Worm (Caenorhabditis elegans): ENCODE results near the gene dsl-2.

dsl-2 gene

DNA sequence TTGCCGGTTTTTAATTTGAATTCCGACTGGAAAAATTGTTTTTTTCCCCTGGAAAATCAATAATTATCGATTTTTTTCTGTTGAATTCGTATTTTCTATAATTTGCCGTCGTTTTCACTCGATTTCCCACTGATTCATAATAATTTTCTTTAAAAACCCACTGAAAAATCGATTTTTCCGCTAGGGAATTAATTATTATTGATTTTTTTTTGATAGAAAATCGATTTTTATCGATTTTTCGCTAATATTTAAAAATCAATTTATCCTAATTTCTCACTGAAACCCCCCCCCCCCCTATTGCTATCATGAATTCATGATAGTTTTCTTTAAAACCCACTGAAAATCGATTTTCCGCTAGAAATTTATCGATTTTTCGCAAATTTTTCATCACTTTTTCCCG lies 28.2 kb downstream of the dsl-2 start:
- TF ChIP-seq W03F9.2 (tag; optimal IDR thresholded peaks at IDR 0.05) (no peak), dao-5 (tag; optimal IDR thresholded peaks at IDR 0.05) (no peak), him-1 (tag; optimal IDR thresholded peaks at IDR 0.05) (no peak)

DNA sequence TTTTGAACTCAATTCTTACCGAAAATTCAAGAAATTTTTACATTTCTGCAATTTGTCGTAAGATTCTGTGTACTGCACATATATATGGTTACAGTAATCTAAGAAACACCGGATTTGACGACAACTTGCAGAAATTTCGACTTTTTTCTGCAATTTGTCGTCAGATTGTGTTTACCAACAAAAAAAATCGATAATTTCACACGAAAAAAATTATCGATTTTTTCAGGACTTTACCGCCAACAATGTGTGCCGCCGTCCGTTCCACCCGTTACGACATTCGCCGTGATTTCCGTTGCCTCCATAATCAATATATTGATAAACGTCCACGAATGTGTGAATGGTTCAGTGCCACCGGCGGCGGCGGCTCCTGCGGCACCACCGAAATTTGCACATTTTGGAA lies 30.4 kb downstream of the dsl-2 start:
- TF ChIP-seq him-1 (tag; optimal IDR thresholded peaks at IDR 0.05): no peak
- no peak for TF ChIP-seq dao-5 (tag; optimal IDR thresholded peaks at IDR 0.05)
- TF ChIP-seq W03F9.2 (tag; optimal IDR thresholded peaks at IDR 0.05): no peak

DNA sequence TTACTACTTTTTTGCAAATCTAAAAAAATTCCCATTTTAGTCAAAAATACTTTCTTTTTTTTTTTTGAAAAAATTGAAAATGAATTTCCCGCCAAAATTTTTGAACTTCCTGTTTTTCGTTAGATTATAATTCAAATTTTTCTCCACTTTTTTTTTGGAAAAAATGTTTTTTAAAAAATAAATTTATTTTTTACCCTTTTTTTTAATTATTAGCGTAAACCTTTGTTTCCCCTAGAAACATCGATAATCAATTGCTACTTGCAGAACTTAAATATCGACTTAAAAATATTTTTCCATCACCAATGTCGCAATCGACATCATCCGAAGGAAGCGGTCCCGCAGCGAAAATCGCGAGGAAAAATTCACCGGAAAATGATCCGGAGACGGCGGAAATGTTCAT lies 34.4 kb downstream of the dsl-2 start, which contains the start of gene cec-2:
Gene cec-2, plus strand, starts transcription at position 301 of the 400 bp plus-strand sequence.
- TF ChIP-seq him-1 (tag; optimal IDR thresholded peaks at IDR 0.05) (no peak), dao-5 (tag; optimal IDR thresholded peaks at IDR 0.05) (no peak), W03F9.2 (tag; optimal IDR thresholded peaks at IDR 0.05) (no peak)

DNA sequence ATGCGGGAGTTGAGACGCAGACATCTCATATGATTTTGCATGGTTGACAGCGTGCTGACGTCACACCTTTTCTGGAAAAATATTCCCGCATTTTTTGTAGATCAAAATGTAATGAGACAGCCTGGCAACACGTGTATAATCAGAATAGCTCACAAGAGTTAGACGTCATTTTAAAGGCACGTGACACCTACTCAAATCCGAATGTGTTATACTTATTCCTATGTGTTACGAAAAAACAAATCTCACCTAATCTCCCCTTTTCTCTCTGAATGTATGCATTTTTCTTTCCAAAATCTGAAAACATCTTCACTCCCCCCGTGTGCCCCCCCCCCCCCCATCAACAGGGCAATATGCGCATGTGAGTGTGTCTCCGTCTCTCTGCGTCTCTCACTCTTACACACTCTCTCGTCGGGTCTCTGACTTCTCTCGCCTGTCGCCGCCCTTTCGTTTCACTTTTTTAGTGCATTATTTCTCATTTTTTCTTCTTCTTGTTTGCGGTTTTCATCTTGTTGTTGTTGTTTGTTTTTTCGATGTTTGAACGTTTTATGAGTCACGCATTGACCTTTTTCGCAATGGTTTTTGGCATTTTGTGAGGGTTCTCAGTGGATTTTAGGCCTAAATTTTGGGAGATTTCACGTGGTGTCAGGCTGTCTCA lies 36.3 kb downstream of the dsl-2 start:
- TF ChIP-seq dao-5 (tag; optimal IDR thresholded peaks at IDR 0.05): no peak
- no peak for TF ChIP-seq W03F9.2 (tag; optimal IDR thresholded peaks at IDR 0.05)
- TF ChIP-seq him-1 (tag; optimal IDR thresholded peaks at IDR 0.05): no peak

DNA sequence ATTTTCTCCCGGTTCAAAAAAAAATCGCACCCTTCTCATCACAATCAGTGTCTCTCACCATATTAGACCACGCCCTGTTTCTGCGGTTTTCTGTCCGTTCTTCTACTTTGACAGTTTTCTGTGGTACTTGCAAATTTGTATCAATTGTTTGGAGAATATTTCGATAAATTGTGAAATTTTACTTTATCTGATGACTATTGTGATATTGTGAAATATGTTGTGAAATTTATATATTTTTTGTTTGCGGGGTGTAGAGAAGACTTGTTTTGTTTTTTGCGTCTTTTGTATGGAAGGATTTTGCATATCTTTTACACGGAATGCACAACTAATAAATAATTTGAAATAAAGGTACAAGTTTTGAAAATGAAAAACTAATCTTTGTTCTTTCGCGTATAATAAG lies 37.4 kb downstream of the dsl-2 start:
- no peak for TF ChIP-seq W03F9.2 (tag; optimal IDR thresholded peaks at IDR 0.05)
- TF ChIP-seq him-1 (tag; optimal IDR thresholded peaks at IDR 0.05): no peak
- TF ChIP-seq dao-5 (tag; optimal IDR thresholded peaks at IDR 0.05): no peak

DNA sequence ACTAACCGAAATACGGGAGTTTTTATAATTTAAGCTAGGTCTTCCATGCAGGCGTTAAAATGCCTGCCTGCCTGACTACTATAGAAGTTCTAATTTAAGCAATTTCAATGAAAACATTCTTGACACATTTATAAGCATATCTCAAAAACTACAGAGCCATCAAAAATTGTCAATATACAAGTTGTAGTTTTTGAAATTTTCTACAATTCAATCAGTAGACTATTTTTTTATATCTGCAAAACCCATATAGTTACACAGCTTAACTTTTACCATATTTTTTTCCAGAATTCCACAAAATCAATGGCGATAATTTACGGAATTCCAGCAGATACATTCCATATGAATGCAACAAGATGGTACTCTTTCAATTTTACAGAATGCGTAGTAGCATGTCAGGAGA lies 41.6 kb downstream of the dsl-2 start, which contains the start of gene C50A2.7:
Gene C50A2.7, plus strand, starts transcription at position 301 of the 400 bp plus-strand sequence.
- TF ChIP-seq W03F9.2 (tag; optimal IDR thresholded peaks at IDR 0.05) (no peak), dao-5 (tag; optimal IDR thresholded peaks at IDR 0.05) (no peak), him-1 (tag; optimal IDR thresholded peaks at IDR 0.05) (no peak)

DNA sequence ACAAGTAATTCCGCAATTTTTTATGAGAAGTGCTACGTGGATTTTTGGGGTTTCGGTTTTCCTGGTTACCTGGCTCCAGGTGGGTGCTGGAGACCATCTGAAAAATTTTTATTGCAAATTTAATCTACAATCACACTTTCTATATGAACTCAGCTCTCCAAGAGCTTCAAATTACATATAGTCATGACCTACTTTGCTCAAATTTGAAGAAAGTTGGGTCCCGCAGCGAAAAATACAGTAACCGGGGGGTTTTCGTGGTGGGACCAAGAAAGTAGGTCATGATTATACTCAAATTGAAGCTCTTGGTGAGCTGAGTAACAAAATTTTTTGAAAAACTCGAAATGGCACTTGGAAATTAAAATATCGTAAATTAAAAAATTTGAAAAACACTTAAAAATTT lies 44.4 kb downstream of the dsl-2 start, which contains the start of gene ets-8:
Gene ets-8, minus strand, starts transcription at position 101 of the 400 bp plus-strand sequence.
- no peak for TF ChIP-seq him-1 (tag; optimal IDR thresholded peaks at IDR 0.05)
- no peak for TF ChIP-seq W03F9.2 (tag; optimal IDR thresholded peaks at IDR 0.05)
- no peak for TF ChIP-seq dao-5 (tag; optimal IDR thresholded peaks at IDR 0.05)

DNA sequence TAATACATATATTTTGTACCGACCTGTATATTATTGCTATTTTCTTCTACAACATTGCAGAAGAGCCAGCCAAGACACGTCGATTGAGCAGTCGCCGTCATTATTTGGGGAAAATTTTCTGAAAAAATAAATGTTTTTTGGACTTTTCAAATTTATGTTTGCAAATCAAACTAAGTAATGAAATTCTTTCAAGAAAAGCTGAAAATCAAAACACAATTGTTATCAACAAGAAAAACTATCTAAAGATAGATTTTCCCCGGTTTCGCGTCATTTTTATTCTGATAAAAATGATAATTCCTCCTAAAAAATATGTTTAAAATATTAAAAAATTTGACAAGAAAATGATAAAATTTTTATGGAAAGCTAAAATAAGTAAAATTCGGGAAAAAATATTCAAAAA lies 46.8 kb downstream of the dsl-2 start, which contains the start of gene C50A2.3:
Gene C50A2.3, minus strand, starts transcription at position 101 of the 400 bp plus-strand sequence.
- TF ChIP-seq dao-5 (tag; optimal IDR thresholded peaks at IDR 0.05) (no peak), W03F9.2 (tag; optimal IDR thresholded peaks at IDR 0.05) (no peak), him-1 (tag; optimal IDR thresholded peaks at IDR 0.05) (no peak)

DNA sequence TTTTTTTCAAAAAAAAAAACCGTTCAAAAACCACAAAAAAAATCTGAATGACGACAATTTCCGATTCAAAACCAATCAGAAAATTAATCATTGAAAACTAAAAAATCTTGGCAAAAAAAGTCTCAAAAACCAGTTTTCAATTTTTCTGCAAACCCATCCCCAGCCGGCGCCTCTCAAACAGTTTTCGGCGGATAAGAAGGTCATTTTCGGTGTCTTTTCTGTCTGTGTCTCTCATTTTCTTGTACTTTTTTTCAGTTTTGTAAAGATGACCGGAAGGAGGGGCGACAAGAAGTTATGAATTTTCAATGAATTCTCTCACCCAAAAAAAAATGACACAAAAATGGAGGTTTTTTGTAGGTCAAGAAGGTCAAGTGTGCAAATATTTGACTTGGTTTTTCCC lies 49.6 kb downstream of the dsl-2 start:
- TF ChIP-seq dao-5 (tag; optimal IDR thresholded peaks at IDR 0.05): no peak

All from whole organism, L4/young adult.